Fruit fly (Drosophila melanogaster) whole organism, embryonic: ENCODE measurements around the gene CG7320.

Source experiments
- Ada2b ChIP-seq: fragments of 200-800 bp; sonication (Bioruptor generic); IDR thresholded peaks from 2 replicates; pipeline ENCODE4 v1.3.6; 2022; ENCODE audit warnings: missing biosample characterization, missing genetic modification characterization
- C15 ChIP-seq: fragments of 200-800 bp; sonication (Bioruptor generic); IDR thresholded peaks from 3 replicates; pipeline ENCODE4 v1.3.6; 2022; ENCODE audit warnings: missing biosample characterization, missing genetic modification characterization
- CG11093 ChIP-seq: fragments of 200-800 bp; sonication (Bioruptor generic); IDR thresholded peaks from 3 replicates; pipeline ENCODE4 v1.3.6; 2022; ENCODE audit warnings: missing biosample characterization, missing genetic modification characterization
- CG11456 ChIP-seq: fragments of 200-800 bp; sonication (Bioruptor generic); IDR thresholded peaks from 3 replicates; pipeline ENCODE4 v1.3.6; 2022; ENCODE audit warnings: missing biosample characterization, missing genetic modification characterization
- CG11696 ChIP-seq: fragments of 200-800 bp; sonication (Bioruptor generic); IDR thresholded peaks from 2 replicates; pipeline ENCODE4 v1.3.6; 2022; ENCODE audit warnings: missing biosample characterization, missing genetic modification characterization
- CG1233 ChIP-seq: fragments of 200-800 bp; sonication (Bioruptor generic); optimal IDR thresholded peaks from 4 replicates; lab custom pipeline; 2018; ENCODE audit warnings: missing biosample characterization, mild to moderate bottlenecking, missing genetic modification characterization
- CG12769 ChIP-seq: fragments of 200-800 bp; sonication (Bioruptor generic); optimal IDR thresholded peaks from 2 replicates; lab custom pipeline; 2019; ENCODE audit warnings: missing biosample characterization, mild to moderate bottlenecking, missing genetic modification characterization, moderate library complexity
- CG13624 ChIP-seq: fragments of 200-800 bp; sonication (Bioruptor generic); optimal IDR thresholded peaks from 2 replicates; lab custom pipeline; 2016; ENCODE audit warnings: missing biosample characterization, missing genetic modification characterization
- CG14965 ChIP-seq: fragments of 200-800 bp; sonication (Bioruptor generic); optimal IDR thresholded peaks from 2 replicates; lab custom pipeline; 2016; ENCODE audit warnings: missing biosample characterization, missing genetic modification characterization, borderline replicate concordance
- CG15601 ChIP-seq: fragments of 200-800 bp; sonication (Bioruptor generic); optimal IDR thresholded peaks from 3 replicates; lab custom pipeline; 2019; ENCODE audit warnings: missing biosample characterization, mild to moderate bottlenecking, missing genetic modification characterization, moderate library complexity
- CG17612 ChIP-seq: fragments of 200-800 bp; sonication (Bioruptor generic); IDR thresholded peaks from 2 replicates; pipeline ENCODE4 v1.3.6; 2022; ENCODE audit warnings: missing biosample characterization, missing genetic modification characterization
- CG17802 ChIP-seq: fragments of 200-800 bp; sonication (Bioruptor generic); optimal IDR thresholded peaks from 2 replicates; lab custom pipeline; 2018; ENCODE audit warnings: missing biosample characterization, mild to moderate bottlenecking, missing genetic modification characterization, moderate library complexity
- CG18599 ChIP-seq: fragments of 200-800 bp; sonication (Bioruptor generic); optimal IDR thresholded peaks from 3 replicates; lab custom pipeline; 2017; ENCODE audit warnings: missing biosample characterization, missing genetic modification characterization, mild to moderate bottlenecking, moderate library complexity, missing genetic modification reagents
- CG18764 ChIP-seq: fragments of 200-800 bp; sonication (Bioruptor generic); optimal IDR thresholded peaks from 3 replicates; lab custom pipeline; 2016; ENCODE audit warnings: missing biosample characterization, missing genetic modification characterization
- CG2120 ChIP-seq: fragments of 200-800 bp; sonication (Bioruptor generic); optimal IDR thresholded peaks from 3 replicates; lab custom pipeline; 2016; ENCODE audit warnings: missing biosample characterization, missing genetic modification characterization
- CG31224 ChIP-seq: fragments of 200-800 bp; sonication (Bioruptor generic); IDR thresholded peaks from 2 replicates; pipeline ENCODE4 v1.3.6; 2022; ENCODE audit warnings: missing biosample characterization, missing genetic modification characterization
- CG32532 ChIP-seq: fragments of 200-800 bp; sonication (Bioruptor generic); IDR thresholded peaks from 2 replicates; pipeline ENCODE4 v1.3.6; 2022; ENCODE audit warnings: missing biosample characterization, missing genetic modification characterization
- CG33213 ChIP-seq: fragments of 200-800 bp; sonication (Bioruptor generic); optimal IDR thresholded peaks from 3 replicates; lab custom pipeline; 2016; ENCODE audit warnings: missing biosample characterization, missing genetic modification characterization
- CG34224 ChIP-seq: fragments of 200-800 bp; sonication (Bioruptor generic); IDR thresholded peaks from 3 replicates; pipeline ENCODE4 v1.3.6; 2022; ENCODE audit warnings: missing biosample characterization, missing genetic modification characterization; ENCODE audit not compliant: partially characterized antibody
- CG4617 ChIP-seq: fragments of 200-800 bp; sonication (Bioruptor generic); optimal IDR thresholded peaks from 3 replicates; lab custom pipeline; 2016; ENCODE audit warnings: missing biosample characterization, missing genetic modification characterization, borderline replicate concordance
- CG7556 ChIP-seq: fragments of 200-800 bp; sonication (Bioruptor generic); optimal IDR thresholded peaks from 2 replicates; lab custom pipeline; 2017; ENCODE audit warnings: missing biosample characterization, mild to moderate bottlenecking, missing genetic modification characterization
- CG9876 ChIP-seq: fragments of 200-800 bp; sonication (Bioruptor generic); optimal IDR thresholded peaks from 2 replicates; lab custom pipeline; 2016; ENCODE audit warnings: missing biosample characterization, missing genetic modification characterization
- Dbx ChIP-seq: fragments of 200-800 bp; sonication (Bioruptor generic); IDR thresholded peaks from 3 replicates; pipeline ENCODE4 v1.3.6; 2022; ENCODE audit warnings: missing biosample characterization, missing genetic modification characterization
- Deaf1 ChIP-seq: fragments of 200-800 bp; optimal IDR thresholded peaks from 3 replicates; lab custom pipeline; 2019; ENCODE audit warnings: missing biosample characterization, mild to moderate bottlenecking, missing genetic modification characterization, moderate library complexity
- Doc3 ChIP-seq: fragments of 200-800 bp; sonication (Bioruptor generic); IDR thresholded peaks from 3 replicates; pipeline ENCODE4 v1.3.6; 2022; ENCODE audit warnings: missing biosample characterization, missing genetic modification characterization; ENCODE audit not compliant: partially characterized antibody
- Dref ChIP-seq: fragments of 200-800 bp; sonication (Bioruptor generic); IDR thresholded peaks from 2 replicates; pipeline ENCODE4 v1.3.6; 2022; ENCODE audit warnings: missing biosample characterization, missing genetic modification characterization
- Hmr ChIP-seq: fragments of 200-800 bp; sonication (Bioruptor generic); optimal IDR thresholded peaks from 3 replicates; lab custom pipeline; 2017; ENCODE audit warnings: mild to moderate bottlenecking, missing biosample characterization, missing genetic modification reagents, missing genetic modification characterization
- Hr3 ChIP-seq: fragments of 200-800 bp; sonication (Bioruptor generic); optimal IDR thresholded peaks from 3 replicates; lab custom pipeline; 2016; ENCODE audit warnings: missing biosample characterization, missing genetic modification characterization
- Jarid2 ChIP-seq: fragments of 200-800 bp; sonication (Bioruptor generic); optimal IDR thresholded peaks from 3 replicates; lab custom pipeline; 2017; ENCODE audit warnings: mild to moderate bottlenecking, missing biosample characterization, missing genetic modification reagents, missing genetic modification characterization
- NC2α ChIP-seq: fragments of 200-800 bp; sonication (Bioruptor generic); optimal IDR thresholded peaks from 2 replicates; lab custom pipeline; 2016; ENCODE audit warnings: missing biosample characterization, missing genetic modification characterization
- Neu2 ChIP-seq: fragments of 200-800 bp; sonication (Bioruptor generic); optimal IDR thresholded peaks from 3 replicates; lab custom pipeline; 2016; ENCODE audit warnings: missing biosample characterization, missing genetic modification characterization, borderline replicate concordance
- Oaz ChIP-seq: fragments of 200-800 bp; sonication (Bioruptor generic); IDR thresholded peaks from 2 replicates; pipeline ENCODE4 v1.3.6; 2022; ENCODE audit warnings: missing biosample characterization, missing genetic modification characterization
- Rx ChIP-seq: fragments of 200-800 bp; sonication (Bioruptor generic); IDR thresholded peaks from 2 replicates; pipeline ENCODE4 v1.3.6; 2022; ENCODE audit warnings: missing biosample characterization, missing genetic modification characterization
- Side ChIP-seq: fragments of 200-800 bp; sonication (Bioruptor generic); optimal IDR thresholded peaks from 2 replicates; lab custom pipeline; 2016; ENCODE audit warnings: missing biosample characterization, missing genetic modification characterization
- Sin3A ChIP-seq: fragments of >200 bp; optimal IDR thresholded peaks from 2 replicates; lab custom pipeline; 2018
- Six4 ChIP-seq: fragments of 200-800 bp; sonication (Bioruptor generic); optimal IDR thresholded peaks from 2 replicates; lab custom pipeline; 2016; ENCODE audit warnings: missing biosample characterization, missing genetic modification characterization
- Sry-δ ChIP-seq: fragments of 200-800 bp; sonication (Bioruptor generic); optimal IDR thresholded peaks from 2 replicates; lab custom pipeline; 2016; ENCODE audit warnings: missing biosample characterization, missing genetic modification characterization
- Trl ChIP-seq, 3 experiments: fragments of >200 bp in 2 of 3; fragments of 200-800 bp in 1 of 3; sonication (Bioruptor generic) in 1 of 3; optimal IDR thresholded peaks; 2 replicates in 1 of 3; 3 replicates in 2 of 3; lab custom pipeline; 2016 to 2017; ENCODE audit warnings: missing biosample characterization in 1 of 3, missing genetic modification characterization in 1 of 3
- emc ChIP-seq: fragments of 200-800 bp; sonication (Bioruptor generic); optimal IDR thresholded peaks from 2 replicates; lab custom pipeline; 2016; ENCODE audit warnings: missing biosample characterization, missing genetic modification characterization
- fru ChIP-seq: fragments of >200 bp; optimal IDR thresholded peaks from 2 replicates; lab custom pipeline; 2017
- hbn ChIP-seq: fragments of 200-800 bp; sonication (Bioruptor generic); IDR thresholded peaks from 2 replicates; pipeline ENCODE4 v1.3.6; 2022; ENCODE audit warnings: missing biosample characterization, missing genetic modification characterization; ENCODE audit not compliant: partially characterized antibody
- jing ChIP-seq: fragments of 200-800 bp; sonication (Bioruptor generic); optimal IDR thresholded peaks from 2 replicates; lab custom pipeline; 2018; ENCODE audit warnings: missing biosample characterization, mild to moderate bottlenecking, missing genetic modification characterization
- lab ChIP-seq: fragments of 200-800 bp; sonication (Bioruptor generic); optimal IDR thresholded peaks from 3 replicates; lab custom pipeline; 2017; ENCODE audit warnings: missing biosample characterization, missing genetic modification characterization, mild to moderate bottlenecking, moderate library complexity, missing genetic modification reagents
- lilli ChIP-seq: fragments of 200-800 bp; sonication (Bioruptor generic); optimal IDR thresholded peaks from 3 replicates; lab custom pipeline; 2016; ENCODE audit warnings: missing biosample characterization, missing genetic modification characterization
- pfk ChIP-seq: fragments of 200-800 bp; sonication (Bioruptor generic); optimal IDR thresholded peaks from 2 replicates; lab custom pipeline; 2018; ENCODE audit warnings: missing biosample characterization, mild to moderate bottlenecking, missing genetic modification characterization, moderate library complexity
- psq ChIP-seq: fragments of 200-800 bp; sonication (Bioruptor generic); optimal IDR thresholded peaks from 2 replicates; lab custom pipeline; 2017; ENCODE audit warnings: missing biosample characterization, missing genetic modification characterization
- pzg ChIP-seq: fragments of 200-800 bp; sonication (Bioruptor generic); optimal IDR thresholded peaks from 3 replicates; lab custom pipeline; 2018; ENCODE audit warnings: missing biosample characterization, mild to moderate bottlenecking, missing genetic modification characterization, moderate library complexity
- run ChIP-seq: fragments of 200-800 bp; sonication (Bioruptor generic); optimal IDR thresholded peaks from 3 replicates; lab custom pipeline; 2018; ENCODE audit warnings: missing biosample characterization, mild to moderate bottlenecking, missing genetic modification characterization
- sens ChIP-seq: fragments of 200-800 bp; sonication (Bioruptor generic); peaks from one replicate; lab custom pipeline; 2016; ENCODE audit warnings: missing biosample characterization, missing genetic modification characterization
- so ChIP-seq: fragments of 200-800 bp; sonication (Bioruptor generic); IDR thresholded peaks from 3 replicates; pipeline ENCODE4 v1.3.6; 2022; ENCODE audit warnings: missing biosample characterization, missing genetic modification characterization
- vnd ChIP-seq: fragments of 200-800 bp; sonication (Bioruptor generic); IDR thresholded peaks from 3 replicates; pipeline ENCODE4 v1.3.6; 2022; ENCODE audit warnings: missing biosample characterization, missing genetic modification characterization; ENCODE audit not compliant: partially characterized antibody
- wek ChIP-seq: fragments of 200-800 bp; sonication (Bioruptor generic); optimal IDR thresholded peaks from 3 replicates; lab custom pipeline; 2018; ENCODE audit warnings: missing biosample characterization, mild to moderate bottlenecking, missing genetic modification characterization, moderate library complexity

Gene CG7320

DNA sequence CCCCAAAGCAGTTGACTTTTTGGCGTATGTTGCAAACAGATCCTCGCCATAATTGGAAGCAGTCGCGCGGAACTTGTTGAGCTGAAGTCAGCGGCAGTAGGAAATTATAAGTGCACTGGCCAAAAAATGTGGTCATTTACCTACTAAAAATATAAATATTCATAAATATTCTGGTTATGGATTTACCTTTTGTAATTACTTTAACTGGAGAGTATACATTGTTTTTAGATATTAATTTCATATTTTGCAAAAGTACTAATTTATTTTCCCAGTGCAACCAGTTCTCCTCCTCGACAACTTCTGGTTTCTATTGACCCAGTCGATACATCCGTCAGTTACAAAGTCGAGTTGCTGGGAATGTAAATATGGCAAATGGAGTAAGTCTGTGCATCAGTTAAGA, 22.1 kb downstream of the CG7320 start (continued):
- TF ChIP-seq psq (GFP tag; lab: Kevin White, UChicago) (no peak), Sin3A (lab: Kevin White, UChicago) (no peak), CG31224 (GFP tag; lab: Robert Waterston, UW) (no peak), Hr3 (GFP tag; lab: Kevin White, UChicago) (peak; percentile 35), CG32532 (GFP tag; lab: Robert Waterston, UW) (0 out of 2 replicates have a peak, but pooled peaks have one; percentile 11), CG17612 (GFP tag; lab: Robert Waterston, UW) (no peak), Six4 (peak; percentile 48), CG15601 (tag; lab: Kevin White, UChicago) (peak; percentile 2), lab (GFP tag; lab: Kevin White, UChicago) (no peak), jing (GFP tag; lab: Kevin White, UChicago) (no peak), CG18764 (no peak), Neu2 (no peak), pfk (GFP tag; lab: Kevin White, UChicago) (no peak), run (tag; lab: Kevin White, UChicago) (no peak), CG11696 (GFP tag; lab: Robert Waterston, UW) (no peak), vnd (no peak), Dbx (GFP tag; lab: Robert Waterston, UW) (no peak), CG11093 (no peak), Doc3 (no peak), CG18599 (GFP tag; lab: Kevin White, UChicago) (no peak), CG33213 (no peak), CG2120 (GFP tag; lab: Kevin White, UChicago) (no peak), pzg (GFP tag; lab: Kevin White, UChicago) (no peak), sens (GFP tag; lab: Kevin White, UChicago) (peak; percentile 74), CG1233 (GFP tag; lab: Kevin White, UChicago) (no peak), wek (GFP tag; lab: Kevin White, UChicago) (no peak), CG17802 (tag; lab: Kevin White, UChicago) (no peak), fru (lab: Kevin White, UChicago) (no peak), Oaz (GFP tag; lab: Robert Waterston, UW) (no peak), Ada2b (no peak), CG14965 (GFP tag; lab: Kevin White, UChicago) (no peak), C15 (GFP tag; lab: Robert Waterston, UW) (no peak), CG34224 (GFP tag; lab: Robert Waterston, UW) (no peak), so (GFP tag; lab: Robert Waterston, UW) (no peak), emc (no peak), Dref (GFP tag; lab: Robert Waterston, UW) (no peak), CG13624 (GFP tag; lab: Kevin White, UChicago) (no peak), Deaf1 (tag; lab: Kevin White, UChicago) (no peak), Hmr (GFP tag; lab: Kevin White, UChicago) (no peak), CG4617 (GFP tag; lab: Kevin White, UChicago) (no peak), CG7556 (GFP tag; lab: Kevin White, UChicago) (no peak), lilli (GFP tag; lab: Kevin White, UChicago) (no peak), Trl (optimal IDR thresholded peaks at IDR 0.05; lab: Kevin White, UChicago) (no peak), Trl (GFP tag; optimal IDR thresholded peaks at IDR 0.05; lab: Kevin White, UChicago) (no peak), Side (GFP tag; lab: Kevin White, UChicago) (no peak), CG11456 (no peak), CG12769 (tag; lab: Kevin White, UChicago) (no peak), CG9876 (GFP tag; lab: Kevin White, UChicago) (no peak), Rx (no peak), NC2α (GFP tag; lab: Kevin White, UChicago) (no peak), hbn (GFP tag; lab: Robert Waterston, UW) (no peak), Sry-δ (GFP tag; lab: Kevin White, UChicago) (no peak), Jarid2 (no peak)
